Worm (Caenorhabditis elegans) whole organism, L2 larva: Measurements from ENCODE around the gene scl-11.

ENCODE experiments used
- aly-2 ChIP-seq: fragments of 150-350 bp; optimal IDR thresholded peaks from 2 replicates; lab custom pipeline; 2014; ENCODE audit warnings: missing biosample characterization, missing genetic modification characterization
- ama-1 ChIP-seq: fragments of 150-350 bp; optimal IDR thresholded peaks from 2 replicates; lab custom pipeline; 2018; ENCODE audit warnings: inconsistent platforms
- ceh-16 ChIP-seq: fragments of 150-350 bp; optimal IDR thresholded peaks from 2 replicates; lab custom pipeline; 2014; ENCODE audit warnings: missing biosample characterization, missing genetic modification characterization
- ceh-82 ChIP-seq: fragments of 150-350 bp; optimal IDR thresholded peaks from 2 replicates; lab custom pipeline; 2014; ENCODE audit warnings: missing biosample characterization, missing genetic modification characterization
- egl-27 ChIP-seq: sonication (generic microtip); optimal IDR thresholded peaks from 3 replicates; lab custom pipeline; 2017; ENCODE audit warnings: missing biosample characterization, missing genetic modification reagents, missing genetic modification characterization
- nhr-77 ChIP-seq: fragments of 150-350 bp; optimal IDR thresholded peaks from 2 replicates; lab custom pipeline; 2014; ENCODE audit warnings: missing biosample characterization, missing genetic modification characterization
- sem-4 ChIP-seq: fragments of 150-350 bp; optimal IDR thresholded peaks from 2 replicates; lab custom pipeline; 2014; ENCODE audit warnings: missing biosample characterization, missing genetic modification reagents, missing genetic modification characterization
- sma-9 ChIP-seq, 2 experiments: fragments of 150-350 bp in 1 of 2; sonication (generic microtip) in 1 of 2; optimal IDR thresholded peaks; 2 replicates each; lab custom pipeline; 2014 to 2016; ENCODE audit warnings: missing genetic modification characterization in 2 of 2, mild to moderate bottlenecking in 1 of 2, missing biosample characterization in 1 of 2, missing compliant biosample characterization in 1 of 2, missing genetic modification reagents in 1 of 2, moderate library complexity in 1 of 2
- unc-62 ChIP-seq: fragments of 150-350 bp; optimal IDR thresholded peaks from 2 replicates; lab custom pipeline; 2014; ENCODE audit warnings: missing biosample characterization, missing genetic modification reagents, missing genetic modification characterization

DNA sequence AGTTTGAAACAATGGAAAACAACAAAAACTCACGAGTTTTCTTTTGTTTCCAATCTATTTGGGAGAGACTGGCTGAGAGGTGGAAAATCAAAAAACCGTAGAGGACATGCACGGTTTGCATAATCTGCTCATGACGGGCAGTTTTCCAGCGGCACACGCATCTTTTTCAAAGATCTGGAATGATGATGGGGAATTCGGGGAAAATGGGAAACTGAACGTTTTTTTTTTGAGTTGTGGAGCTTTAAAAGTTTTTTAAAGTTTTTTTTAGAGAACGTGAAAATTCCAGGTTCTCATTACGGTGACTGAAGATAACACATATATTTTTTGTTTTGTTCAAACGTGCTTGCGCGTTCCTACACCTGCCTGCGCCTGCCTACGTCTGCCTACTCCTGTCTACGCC lies 25.4 kb downstream of the scl-11 start, which contains the start of gene C39E9.7:
- TF ChIP-seq sma-9 (GFP tag; optimal IDR thresholded peaks at IDR 0.05; lab: Kevin White, UChicago) (no peak), sma-9 (tag; optimal IDR thresholded peaks at IDR 0.05; lab: Kevin White, UChicago) (no peak), nhr-77 (no peak), aly-2 (tag; lab: Kevin White, UChicago) (no peak), unc-62 (GFP tag; lab: Kevin White, UChicago) (no peak), sem-4 (tag; lab: Kevin White, UChicago) (no peak), ama-1 (lab: Kevin White, UChicago) (no peak), ceh-16 (no peak), egl-27 (tag; lab: Kevin White, UChicago) (no peak), ceh-82 (tag; lab: Kevin White, UChicago) (no peak)
